Worm (Caenorhabditis elegans) whole organism, early embryonic: ENCODE measurements around the gene nrf-6.

Source experiments
- B0310.2 ChIP-seq: sonication (generic microtip); optimal IDR thresholded peaks from 2 replicates; lab custom pipeline; 2016; ENCODE audit warnings: mild to moderate bottlenecking, missing genetic modification characterization, missing compliant biosample characterization
- F13C5.2 ChIP-seq: sonication (generic microtip); optimal IDR thresholded peaks from 2 replicates; lab custom pipeline; 2017; ENCODE audit warnings: mild to moderate bottlenecking, missing genetic modification characterization, inconsistent platforms, missing compliant biosample characterization
- ama-1 ChIP-seq: fragments of 150-350 bp; optimal IDR thresholded peaks from 2 replicates; lab custom pipeline; 2014
- ceh-36 ChIP-seq: sonication (generic microtip); optimal IDR thresholded peaks from 2 replicates; lab custom pipeline; 2016; ENCODE audit warnings: missing genetic modification characterization, inconsistent platforms, missing compliant biosample characterization
- ets-7 ChIP-seq: sonication (generic microtip); optimal IDR thresholded peaks from 2 replicates; lab custom pipeline; 2016; ENCODE audit warnings: missing genotype, missing genetic modification characterization, missing compliant biosample characterization
- flt-1 ChIP-seq: fragments of 200-800 bp; sonication (Bioruptor generic); IDR thresholded peaks from 2 replicates; pipeline ENCODE4 v1.3.6; 2022; ENCODE audit warnings: missing genetic modification characterization, missing compliant biosample characterization
- hmbx-1 ChIP-seq: sonication (generic microtip); optimal IDR thresholded peaks from 2 replicates; lab custom pipeline; 2016; ENCODE audit warnings: mild to moderate bottlenecking, missing genetic modification characterization, missing compliant biosample characterization
- hmg-4 ChIP-seq: fragments of 200-800 bp; sonication (Bioruptor generic); optimal IDR thresholded peaks from 2 replicates; lab custom pipeline; 2018; ENCODE audit warnings: mild to moderate bottlenecking, missing genetic modification characterization, missing compliant biosample characterization
- hnd-1 ChIP-seq: sonication (generic microtip); optimal IDR thresholded peaks from 2 replicates; lab custom pipeline; 2016; ENCODE audit warnings: missing genetic modification characterization, missing compliant biosample characterization
- pes-1 ChIP-seq: fragments of 200-800 bp; sonication (Bioruptor generic); IDR thresholded peaks from 2 replicates; pipeline ENCODE4 v1.3.6; 2022; ENCODE audit warnings: missing genetic modification reagents, missing genetic modification characterization, missing compliant biosample characterization
- sea-1 ChIP-seq: fragments of 200-800 bp; sonication (Bioruptor generic); conservative IDR thresholded peaks from 2 replicates; pipeline ENCODE4 v1.3.6; 2022; ENCODE audit warnings: missing genetic modification characterization, missing compliant biosample characterization
- tbx-11 ChIP-seq: fragments of 200-800 bp; sonication (Bioruptor generic); IDR thresholded peaks from 2 replicates; pipeline ENCODE4 v1.3.6; 2022; ENCODE audit warnings: missing genetic modification characterization, missing compliant biosample characterization
- tbx-37 ChIP-seq: fragments of 200-800 bp; sonication (Bioruptor generic); conservative IDR thresholded peaks from 2 replicates; pipeline ENCODE4 v1.3.6; 2022; ENCODE audit warnings: missing genetic modification reagents, missing genetic modification characterization, missing compliant biosample characterization
- tra-4 ChIP-seq: sonication (generic microtip); optimal IDR thresholded peaks from 2 replicates; lab custom pipeline; 2017; ENCODE audit warnings: missing genetic modification characterization, missing compliant biosample characterization

- TF ChIP-seq ama-1 = no peak
- no peak for TF ChIP-seq tra-4 (tag; lab: Kevin White, UChicago)
- no peak for TF ChIP-seq tbx-37 (GFP tag; lab: Robert Waterston, UW)
- no peak for TF ChIP-seq sea-1
- no peak for TF ChIP-seq flt-1 (GFP tag; lab: Robert Waterston, UW)
- TF ChIP-seq ceh-36 = no peak
- TF ChIP-seq F13C5.2 (tag; lab: Kevin White, UChicago) = no peak
- no peak for TF ChIP-seq hmg-4 (GFP tag; lab: Kevin White, UChicago)
- no peak for TF ChIP-seq hnd-1
- no peak for TF ChIP-seq B0310.2 (tag; lab: Kevin White, UChicago)
- TF ChIP-seq pes-1 (GFP tag; lab: Robert Waterston, UW) = no peak
- no peak for TF ChIP-seq tbx-11 (GFP tag; lab: Robert Waterston, UW)
- no peak for TF ChIP-seq ets-7 (tag; lab: Kevin White, UChicago)
- no peak for TF ChIP-seq hmbx-1 (tag; lab: Kevin White, UChicago)
These were observed 15.7 kb downstream of the nrf-6 start for ce11 chrII:8016761-8017160.
